Fruit fly (Drosophila melanogaster) whole organism, prepupa: ENCODE data around the gene GATAe.

Source experiments
- CG11294 ChIP-seq: fragments of 200-800 bp; sonication (Bioruptor generic); IDR thresholded peaks from 2 replicates; pipeline ENCODE4 v1.3.6; 2022; ENCODE audit warnings: missing biosample characterization, missing genetic modification characterization
- CG11902 ChIP-seq: fragments of 200-800 bp; sonication (Bioruptor generic); optimal IDR thresholded peaks from 3 replicates; lab custom pipeline; 2016; ENCODE audit warnings: missing biosample characterization, missing genetic modification characterization
- CG15336 ChIP-seq: fragments of 200-800 bp; sonication (Bioruptor generic); IDR thresholded peaks from 2 replicates; pipeline ENCODE4 v1.3.6; 2022; ENCODE audit warnings: missing biosample characterization, missing genetic modification characterization
- CG1621 ChIP-seq: fragments of 200-800 bp; sonication (Bioruptor generic); optimal IDR thresholded peaks from 3 replicates; lab custom pipeline; 2018; ENCODE audit warnings: missing biosample characterization, mild to moderate bottlenecking, missing genetic modification characterization
- CG16779 ChIP-seq: fragments of 200-800 bp; sonication (Bioruptor generic); optimal IDR thresholded peaks from 3 replicates; lab custom pipeline; 2017; ENCODE audit warnings: missing biosample characterization, mild to moderate bottlenecking, missing genetic modification characterization
- CG3032 ChIP-seq: fragments of 200-800 bp; optimal IDR thresholded peaks from 2 replicates; lab custom pipeline; 2019; ENCODE audit warnings: missing biosample characterization, mild to moderate bottlenecking, missing genetic modification characterization, moderate library complexity
- CG31627 ChIP-seq: fragments of 200-800 bp; sonication (Bioruptor generic); optimal IDR thresholded peaks from 3 replicates; lab custom pipeline; 2016; ENCODE audit warnings: missing biosample characterization, missing genetic modification characterization
- CG32006 ChIP-seq: fragments of 200-800 bp; sonication (Bioruptor generic); optimal IDR thresholded peaks from 3 replicates; lab custom pipeline; 2017; ENCODE audit warnings: missing biosample characterization, mild to moderate bottlenecking, missing genetic modification characterization
- CG34406 ChIP-seq: fragments of 200-800 bp; sonication (Bioruptor generic); optimal IDR thresholded peaks from 3 replicates; lab custom pipeline; 2016; ENCODE audit warnings: missing biosample characterization, missing genetic modification characterization
- CG3919 ChIP-seq: fragments of 200-800 bp; sonication (Bioruptor generic); optimal IDR thresholded peaks from 3 replicates; lab custom pipeline; 2016; ENCODE audit warnings: missing biosample characterization, missing genetic modification characterization
- CG4318 ChIP-seq: fragments of 200-800 bp; sonication (Bioruptor generic); optimal IDR thresholded peaks from 3 replicates; lab custom pipeline; 2017; ENCODE audit warnings: missing biosample characterization, mild to moderate bottlenecking, missing genetic modification characterization
- CG6163 ChIP-seq: fragments of 200-800 bp; sonication (Bioruptor generic); IDR thresholded peaks from 3 replicates; pipeline ENCODE4 v1.3.6; 2022; ENCODE audit warnings: missing biosample characterization, missing genetic modification characterization
- CG6792 ChIP-seq: fragments of 200-800 bp; sonication (Bioruptor generic); optimal IDR thresholded peaks from 3 replicates; lab custom pipeline; 2016; ENCODE audit warnings: missing biosample characterization, missing genetic modification characterization
- CG6808 ChIP-seq: fragments of 200-800 bp; sonication (Bioruptor generic); optimal IDR thresholded peaks from 3 replicates; lab custom pipeline; 2017; ENCODE audit warnings: missing biosample characterization, missing genetic modification characterization, mild to moderate bottlenecking, moderate library complexity, missing genetic modification reagents
- CG6854 ChIP-seq: fragments of 200-800 bp; sonication (Bioruptor generic); optimal IDR thresholded peaks from 2 replicates; lab custom pipeline; 2017; ENCODE audit warnings: missing biosample characterization, mild to moderate bottlenecking, missing genetic modification characterization
- CG7368 ChIP-seq: fragments of 200-800 bp; sonication (Bioruptor generic); optimal IDR thresholded peaks from 3 replicates; lab custom pipeline; 2016; ENCODE audit warnings: missing biosample characterization, missing genetic modification characterization
- CG8119 ChIP-seq: fragments of 200-800 bp; sonication (Bioruptor generic); IDR thresholded peaks from 3 replicates; pipeline ENCODE4 v1.3.6; 2022; ENCODE audit warnings: missing biosample characterization, missing genetic modification characterization
- CG8632 ChIP-seq: fragments of 200-800 bp; sonication (Bioruptor generic); optimal IDR thresholded peaks from 3 replicates; lab custom pipeline; 2016; ENCODE audit warnings: missing biosample characterization, missing genetic modification characterization
- CG9139 ChIP-seq: fragments of 200-800 bp; sonication (Bioruptor generic); optimal IDR thresholded peaks from 3 replicates; lab custom pipeline; 2017; ENCODE audit warnings: missing biosample characterization, mild to moderate bottlenecking, missing genetic modification characterization
- Eip78C ChIP-seq: fragments of 200-800 bp; sonication (Bioruptor generic); peaks from one replicate; lab custom pipeline; 2016; ENCODE audit warnings: missing biosample characterization, missing genetic modification characterization
- Ets96B ChIP-seq: fragments of 200-800 bp; optimal IDR thresholded peaks from 2 replicates; lab custom pipeline; 2019; ENCODE audit warnings: missing biosample characterization, mild to moderate bottlenecking, missing genetic modification characterization, moderate library complexity
- Gug ChIP-seq: fragments of 200-800 bp; sonication (Bioruptor generic); IDR thresholded peaks from 2 replicates; pipeline ENCODE4 v1.3.6; 2022; ENCODE audit warnings: missing biosample characterization, missing genetic modification characterization
- Hr38 ChIP-seq: sonication (Bioruptor generic); optimal IDR thresholded peaks from 2 replicates; lab custom pipeline; 2016; ENCODE audit warnings: missing biosample characterization, missing genetic modification characterization
- Lpt ChIP-seq: fragments of 200-800 bp; sonication (Bioruptor generic); optimal IDR thresholded peaks from 3 replicates; lab custom pipeline; 2016; ENCODE audit warnings: missing biosample characterization, missing genetic modification characterization
- Sox14 ChIP-seq: fragments of 200-800 bp; sonication (Bioruptor generic); optimal IDR thresholded peaks from 3 replicates; lab custom pipeline; 2016; ENCODE audit warnings: missing biosample characterization, missing genetic modification characterization
- Sox15 ChIP-seq: fragments of 200-800 bp; sonication (Bioruptor generic); optimal IDR thresholded peaks from 3 replicates; lab custom pipeline; 2016; ENCODE audit warnings: missing biosample characterization, missing genetic modification characterization
- cyc ChIP-seq: fragments of 200-800 bp; sonication (Bioruptor generic); optimal IDR thresholded peaks from 3 replicates; lab custom pipeline; 2016; ENCODE audit warnings: missing biosample characterization, missing genetic modification characterization
- dac ChIP-seq: fragments of 200-800 bp; sonication (Bioruptor generic); optimal IDR thresholded peaks from 2 replicates; lab custom pipeline; 2017; ENCODE audit warnings: missing biosample characterization, mild to moderate bottlenecking, missing genetic modification characterization
- dsx ChIP-seq: fragments of 200-800 bp; optimal IDR thresholded peaks from 3 replicates; lab custom pipeline; 2019; ENCODE audit warnings: missing biosample characterization, mild to moderate bottlenecking, missing genetic modification characterization, moderate library complexity; ENCODE audit not compliant: poor library complexity, severe bottlenecking
- eg ChIP-seq: fragments of 200-800 bp; sonication (Bioruptor generic); IDR thresholded peaks from 3 replicates; pipeline ENCODE4 v1.3.6; 2022; ENCODE audit warnings: missing biosample characterization, missing genetic modification characterization
- esn ChIP-seq: fragments of 200-800 bp; sonication (Bioruptor generic); optimal IDR thresholded peaks from 2 replicates; lab custom pipeline; 2016; ENCODE audit warnings: missing biosample characterization, mild to moderate bottlenecking, missing genetic modification characterization, moderate library complexity
- fkh ChIP-seq: fragments of 200-800 bp; sonication (Bioruptor generic); optimal IDR thresholded peaks from 3 replicates; lab custom pipeline; 2017; ENCODE audit warnings: missing biosample characterization, mild to moderate bottlenecking, missing genetic modification characterization, moderate library complexity
- net ChIP-seq: fragments of 200-800 bp; sonication (Bioruptor generic); optimal IDR thresholded peaks from 3 replicates; lab custom pipeline; 2016; ENCODE audit warnings: missing biosample characterization, missing genetic modification characterization
- pdm3 ChIP-seq: fragments of 200-800 bp; sonication (Bioruptor generic); optimal IDR thresholded peaks from 3 replicates; lab custom pipeline; 2016; ENCODE audit warnings: missing biosample characterization, missing genetic modification characterization
- svp ChIP-seq: fragments of 200-800 bp; sonication (Bioruptor generic); peaks from one replicate; lab custom pipeline; 2016; ENCODE audit warnings: missing biosample characterization, missing genetic modification characterization
- vri ChIP-seq: fragments of 200-800 bp; sonication (Bioruptor generic); optimal IDR thresholded peaks from 3 replicates; lab custom pipeline; 2016; ENCODE audit warnings: missing biosample characterization, mild to moderate bottlenecking, missing genetic modification characterization

Gene GATAe

dm6 chr3R:15989217-15989921 is 19.5 kb upstream of the GATAe start:
- TF ChIP-seq cyc (no peak), dac (GFP tag; lab: Kevin White, UChicago) (no peak), CG9139 (GFP tag; lab: Kevin White, UChicago) (no peak)

- TF ChIP-seq net (no peak), svp (GFP tag; lab: Kevin White, UChicago) (peak; percentile 89)
Measured at dm6 chr3R:15991593-15991992, 17.3 kb upstream of the GATAe start.

dm6 chr3R:15993139-15993804 is 15.6 kb upstream of the GATAe start:
- no peak for TF ChIP-seq CG31627 (GFP tag; lab: Kevin White, UChicago)
- peak; percentile 4 for TF ChIP-seq CG8632 (GFP tag; lab: Kevin White, UChicago)
- no peak for TF ChIP-seq CG11902 (GFP tag; lab: Kevin White, UChicago)
- TF ChIP-seq esn (GFP tag; lab: Kevin White, UChicago): no peak
- no peak for TF ChIP-seq CG6854 (GFP tag; lab: Kevin White, UChicago)
- TF ChIP-seq CG11294 (GFP tag; lab: Robert Waterston, UW): no peak
- no peak for TF ChIP-seq pdm3 (GFP tag; lab: Kevin White, UChicago)
- TF ChIP-seq CG6163 (GFP tag; lab: Robert Waterston, UW): peak; percentile 66; the same call in 2 of the 3 replicates
- peak; percentile 52; the same call in 1 of the 3 replicates for TF ChIP-seq CG8119 (GFP tag; lab: Robert Waterston, UW)
- TF ChIP-seq CG3032: peak; percentile 3
- TF ChIP-seq Sox14 (GFP tag; lab: Kevin White, UChicago): peak; percentile 36
- TF ChIP-seq CG15336: peak; percentile 60
- TF ChIP-seq CG1621 (tag; lab: Kevin White, UChicago): peak; percentile 6
- TF ChIP-seq CG34406 (GFP tag; lab: Kevin White, UChicago): peak; percentile 6
- TF ChIP-seq cyc: no peak
- TF ChIP-seq Eip78C (GFP tag; lab: Kevin White, UChicago): peak; percentile 72
- TF ChIP-seq CG4318 (GFP tag; lab: Kevin White, UChicago): no peak
- no peak for TF ChIP-seq Gug (GFP tag; lab: Robert Waterston, UW)
- peak; percentile 29 for TF ChIP-seq dsx (GFP tag; lab: Kevin White, UChicago)
- TF ChIP-seq Lpt (GFP tag; lab: Kevin White, UChicago): peak; percentile 27
- peak; percentile 71 for TF ChIP-seq eg (GFP tag; lab: Robert Waterston, UW)
- TF ChIP-seq fkh (GFP tag; lab: Kevin White, UChicago): peak; percentile 50
- TF ChIP-seq svp (GFP tag; lab: Kevin White, UChicago): peak; percentile 72
- TF ChIP-seq Hr38: no peak
- TF ChIP-seq vri (GFP tag; lab: Kevin White, UChicago): no peak
- TF ChIP-seq CG32006: no peak
- no peak for TF ChIP-seq Sox15 (GFP tag; lab: Kevin White, UChicago)
- no peak for TF ChIP-seq CG16779 (tag; lab: Kevin White, UChicago)
- TF ChIP-seq CG3919 (GFP tag; lab: Kevin White, UChicago): peak; percentile 41
- TF ChIP-seq Ets96B: peak; percentile 29
- TF ChIP-seq CG6792: no peak
- no peak for TF ChIP-seq CG7368
- no peak for TF ChIP-seq CG6808
